Worm (Caenorhabditis elegans) whole organism, midembryonic: ENCODE data around the gene pho-14.

Experiments
- T22C8.4 ChIP-seq: fragments of 200-800 bp; sonication (Bioruptor generic); IDR thresholded peaks from 2 replicates; pipeline ENCODE4 v1.3.6; 2022; ENCODE audit warnings: missing genetic modification characterization, missing compliant biosample characterization
- cog-1 ChIP-seq: sonication (generic microtip); optimal IDR thresholded peaks from 2 replicates; lab custom pipeline; 2016; ENCODE audit warnings: missing genetic modification characterization, missing compliant biosample characterization
- flt-1 ChIP-seq: fragments of 200-800 bp; sonication (Bioruptor generic); IDR thresholded peaks from 2 replicates; pipeline ENCODE4 v1.3.6; 2022; ENCODE audit warnings: missing genetic modification characterization, missing compliant biosample characterization
- klf-2 ChIP-seq: fragments of 200-800 bp; sonication (Bioruptor generic); conservative IDR thresholded peaks from 2 replicates; pipeline ENCODE4 v1.3.6; 2022; ENCODE audit warnings: missing genetic modification reagents, missing genetic modification characterization, missing compliant biosample characterization
- med-1 ChIP-seq: sonication (generic microtip); optimal IDR thresholded peaks from 2 replicates; lab custom pipeline; 2017; ENCODE audit warnings: missing genetic modification characterization, mild to moderate bottlenecking, missing compliant biosample characterization, antibody characterized with exemption, missing genetic modification reagents; ENCODE audit not compliant: insufficient read depth
- ref-1 ChIP-seq: fragments of 200-800 bp; sonication (Bioruptor generic); conservative IDR thresholded peaks from 2 replicates; pipeline ENCODE4 v1.3.6; 2022; ENCODE audit warnings: missing genetic modification reagents, missing genetic modification characterization, missing compliant biosample characterization
- tab-1 ChIP-seq: fragments of 200-800 bp; sonication (Bioruptor generic); IDR thresholded peaks from 2 replicates; pipeline ENCODE4 v1.3.6; 2022; ENCODE audit warnings: missing genetic modification characterization, missing compliant biosample characterization
- ztf-23 ChIP-seq: fragments of 200-800 bp; sonication (Bioruptor generic); IDR thresholded peaks from 2 replicates; pipeline ENCODE4 v1.3.6; 2022; ENCODE audit warnings: missing genetic modification reagents, missing genetic modification characterization, missing compliant biosample characterization
- ztf-29 ChIP-seq: fragments of 200-800 bp; sonication (Bioruptor generic); IDR thresholded peaks from 2 replicates; pipeline ENCODE4 v1.3.6; 2022; ENCODE audit warnings: missing genetic modification reagents, missing genetic modification characterization, missing compliant biosample characterization

pho-14 gene

DNA sequence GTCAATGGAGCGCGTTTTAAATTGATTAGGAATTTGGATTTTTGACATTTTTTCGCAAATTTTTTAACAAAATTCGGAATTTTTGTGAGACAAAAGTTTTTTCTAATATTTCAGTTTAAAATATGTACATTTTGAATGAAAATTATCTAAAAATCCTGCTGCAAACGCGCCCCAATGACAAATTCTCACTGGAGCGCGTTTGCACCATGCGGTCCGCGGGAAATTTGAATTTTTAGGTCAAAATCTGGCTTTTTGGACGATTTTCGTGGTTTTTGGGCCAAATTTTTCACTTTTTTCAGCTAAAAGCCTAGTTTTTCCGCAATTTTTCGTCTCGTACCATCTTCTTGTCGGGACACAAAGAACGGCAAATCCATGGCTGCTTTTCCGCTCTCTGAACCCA lies 32.1 kb upstream of the pho-14 start:
- TF ChIP-seq med-1 (GFP tag; lab: Kevin White, UChicago), result no peak
- TF ChIP-seq ztf-23, result no peak
- no peak for TF ChIP-seq ztf-29 (GFP tag; lab: Robert Waterston, UW)
- TF ChIP-seq cog-1 (tag; lab: Kevin White, UChicago), result no peak
- TF ChIP-seq klf-2 (GFP tag; lab: Robert Waterston, UW), result no peak
- no peak for TF ChIP-seq tab-1 (GFP tag; lab: Robert Waterston, UW)
- TF ChIP-seq flt-1 (GFP tag; lab: Robert Waterston, UW), result no peak
- no peak for TF ChIP-seq ref-1 (GFP tag; lab: Robert Waterston, UW)
- no peak for TF ChIP-seq T22C8.4 (GFP tag; lab: Robert Waterston, UW)

DNA sequence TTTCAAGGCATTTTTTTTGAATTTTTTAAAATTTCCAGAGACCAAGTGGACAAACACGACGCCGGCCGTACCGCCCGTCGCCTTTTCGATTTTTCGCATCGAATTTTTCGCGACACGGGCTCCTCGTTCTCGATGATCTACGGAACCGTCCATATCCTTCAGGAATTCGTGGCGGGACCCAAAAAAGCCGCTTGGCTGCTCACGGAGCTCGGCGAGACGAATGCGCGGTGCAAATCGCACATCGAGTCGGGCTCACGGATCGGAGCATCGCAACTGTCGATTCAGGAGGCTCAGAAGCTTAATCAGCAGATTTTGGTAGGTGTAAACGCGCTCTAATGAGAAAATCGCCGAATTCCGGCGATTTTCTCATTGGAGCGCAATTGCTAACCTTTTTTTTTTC lies 31.2 kb upstream of the pho-14 start:
- TF ChIP-seq flt-1 (GFP tag; lab: Robert Waterston, UW), result no peak
- no peak for TF ChIP-seq ref-1 (GFP tag; lab: Robert Waterston, UW)
- TF ChIP-seq klf-2 (GFP tag; lab: Robert Waterston, UW), result no peak
- TF ChIP-seq tab-1 (GFP tag; lab: Robert Waterston, UW), result no peak
- TF ChIP-seq T22C8.4 (GFP tag; lab: Robert Waterston, UW), result no peak
- no peak for TF ChIP-seq cog-1 (tag; lab: Kevin White, UChicago)
- TF ChIP-seq med-1 (GFP tag; lab: Kevin White, UChicago), result no peak
- TF ChIP-seq ztf-23, result no peak
- no peak for TF ChIP-seq ztf-29 (GFP tag; lab: Robert Waterston, UW)

DNA sequence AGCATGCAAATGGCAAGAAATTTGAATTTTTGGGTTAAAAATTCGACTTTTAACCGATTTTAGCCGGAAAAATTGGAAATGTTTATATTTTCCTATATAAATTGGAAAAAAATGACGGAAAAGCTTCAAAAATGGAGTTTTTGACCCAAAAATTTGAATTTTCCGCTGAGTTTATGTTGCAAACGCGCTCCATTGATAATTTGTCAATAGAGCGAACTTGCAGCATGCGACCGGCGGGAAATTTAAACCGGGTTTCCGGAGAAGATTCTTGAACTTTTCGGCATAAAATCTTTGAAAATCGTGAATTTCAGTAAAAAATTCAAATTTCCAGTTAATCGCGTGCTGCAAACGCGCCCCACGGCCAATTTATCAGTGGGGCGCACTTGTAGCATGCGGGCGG lies 30.7 kb upstream of the pho-14 start:
- no peak for TF ChIP-seq T22C8.4 (GFP tag; lab: Robert Waterston, UW)
- TF ChIP-seq tab-1 (GFP tag; lab: Robert Waterston, UW), result no peak
- no peak for TF ChIP-seq ref-1 (GFP tag; lab: Robert Waterston, UW)
- TF ChIP-seq klf-2 (GFP tag; lab: Robert Waterston, UW), result no peak
- no peak for TF ChIP-seq ztf-29 (GFP tag; lab: Robert Waterston, UW)
- no peak for TF ChIP-seq ztf-23
- TF ChIP-seq cog-1 (tag; lab: Kevin White, UChicago), result no peak
- TF ChIP-seq med-1 (GFP tag; lab: Kevin White, UChicago), result no peak
- no peak for TF ChIP-seq flt-1 (GFP tag; lab: Robert Waterston, UW)

ce11 chrII:1130241-1130640 lies 29.6 kb upstream of the pho-14 start:
- no peak for TF ChIP-seq klf-2 (GFP tag; lab: Robert Waterston, UW)
- TF ChIP-seq ref-1 (GFP tag; lab: Robert Waterston, UW), result no peak
- no peak for TF ChIP-seq T22C8.4 (GFP tag; lab: Robert Waterston, UW)
- TF ChIP-seq ztf-23, result no peak
- TF ChIP-seq cog-1 (tag; lab: Kevin White, UChicago), result no peak
- no peak for TF ChIP-seq med-1 (GFP tag; lab: Kevin White, UChicago)
- no peak for TF ChIP-seq flt-1 (GFP tag; lab: Robert Waterston, UW)
- no peak for TF ChIP-seq tab-1 (GFP tag; lab: Robert Waterston, UW)
- TF ChIP-seq ztf-29 (GFP tag; lab: Robert Waterston, UW), result no peak

- TF ChIP-seq cog-1 (tag; lab: Kevin White, UChicago) (no peak), klf-2 (GFP tag; lab: Robert Waterston, UW) (no peak), tab-1 (GFP tag; lab: Robert Waterston, UW) (no peak), ref-1 (GFP tag; lab: Robert Waterston, UW) (no peak), ztf-29 (GFP tag; lab: Robert Waterston, UW) (no peak), med-1 (GFP tag; lab: Kevin White, UChicago) (no peak), T22C8.4 (GFP tag; lab: Robert Waterston, UW) (no peak)
These were observed 27.1 kb upstream of the pho-14 start, which contains the start of gene taf-6.1 for ce11 chrII:1127676-1128075. taf-6.1 (plus strand) TSS chrII:1127976.

- TF ChIP-seq cog-1 (tag; lab: Kevin White, UChicago), result no peak
These were observed 25.9 kb upstream of the pho-14 start for ce11 chrII:1126472-1126871.

DNA sequence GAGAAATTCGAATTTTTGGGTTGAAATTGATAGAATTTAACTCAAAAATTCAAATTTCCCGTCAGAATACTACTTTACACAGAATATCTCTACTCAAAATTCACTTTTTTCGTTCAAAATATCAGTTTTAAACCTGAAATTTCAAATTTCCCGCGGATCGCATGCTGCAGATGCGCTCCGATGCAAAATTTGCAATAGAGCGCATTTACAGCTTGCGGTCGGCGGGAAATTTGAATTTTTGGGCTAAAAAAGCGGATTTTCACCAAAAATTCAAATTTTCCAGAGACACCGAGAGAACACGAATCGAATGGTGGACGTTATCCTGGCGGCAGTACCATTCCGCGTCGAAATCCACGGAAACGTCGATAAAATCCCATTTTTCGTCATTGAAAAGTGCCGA lies 24.1 kb upstream of the pho-14 start:
- TF ChIP-seq ztf-29 (GFP tag; lab: Robert Waterston, UW) (no peak), ref-1 (GFP tag; lab: Robert Waterston, UW) (no peak), T22C8.4 (GFP tag; lab: Robert Waterston, UW) (no peak), ztf-23 (no peak)

DNA sequence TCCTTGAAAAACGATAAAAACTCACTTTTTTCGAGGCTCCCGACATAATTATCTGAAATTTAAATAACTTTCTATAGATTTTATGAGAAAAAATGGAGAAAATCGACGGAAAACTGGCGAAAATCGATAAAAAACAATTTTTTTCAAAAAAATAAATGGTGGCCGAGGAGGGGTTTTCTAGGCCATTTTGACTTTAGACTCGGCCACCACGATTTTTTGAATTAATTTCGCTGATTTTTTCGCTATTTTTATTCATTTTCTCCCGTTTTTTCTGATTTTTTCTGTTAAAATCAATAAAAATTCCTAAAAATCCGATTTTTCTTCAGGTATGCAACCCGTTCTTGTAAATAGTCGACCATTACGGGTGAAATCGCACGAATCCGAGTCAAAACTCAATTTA lies 22.6 kb upstream of the pho-14 start, which contains the start of the genes sut-1 and eri-3:
Gene sut-1 (minus strand): TSS at position 58 of the 400 bp plus-strand sequence.
Gene eri-3 (plus strand): TSS at position 327 of the 400 bp plus-strand sequence.
- TF ChIP-seq ztf-23, result no peak
- TF ChIP-seq T22C8.4 (GFP tag; lab: Robert Waterston, UW), result no peak
- TF ChIP-seq med-1 (GFP tag; lab: Kevin White, UChicago), result no peak
- TF ChIP-seq tab-1 (GFP tag; lab: Robert Waterston, UW), result no peak
- no peak for TF ChIP-seq flt-1 (GFP tag; lab: Robert Waterston, UW)
- TF ChIP-seq cog-1 (tag; lab: Kevin White, UChicago), result no peak
- no peak for TF ChIP-seq klf-2 (GFP tag; lab: Robert Waterston, UW)

DNA sequence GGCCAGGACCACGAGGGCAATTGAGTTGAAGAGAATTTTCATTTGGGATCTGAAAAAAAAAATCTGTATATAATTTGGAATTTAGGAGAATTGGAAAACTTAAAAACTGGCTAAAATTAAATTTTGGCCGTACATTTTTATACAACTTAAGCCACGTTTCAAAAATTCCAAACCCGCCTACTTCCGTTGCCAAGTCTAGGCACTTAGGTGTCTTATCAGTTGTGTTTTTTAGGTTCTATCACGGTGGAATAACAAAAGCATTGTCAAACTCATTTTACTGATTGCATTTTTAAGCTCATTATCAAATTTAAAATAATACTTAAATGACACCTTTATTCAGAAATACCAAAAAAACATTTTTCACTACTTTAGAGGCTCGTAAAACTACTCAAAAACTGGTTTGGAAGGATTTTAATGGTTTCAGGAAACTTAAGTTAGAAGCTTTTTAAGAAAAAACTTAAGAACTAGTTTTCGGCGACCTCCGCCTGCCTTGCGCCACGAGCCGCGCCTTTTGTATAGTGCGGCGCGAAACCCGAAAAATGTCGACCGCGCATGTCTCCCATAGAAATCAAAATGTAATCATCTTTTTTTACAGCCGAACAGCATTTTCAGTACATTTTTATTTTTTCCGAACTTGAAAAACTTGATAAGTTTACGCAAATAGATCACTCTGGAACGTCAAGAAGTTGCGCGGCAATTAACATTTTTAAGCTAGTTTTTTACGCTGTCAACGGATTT lies 17.5 kb upstream of the pho-14 start, which contains the start of gene lips-13:
Gene lips-13 (minus strand): TSS at position 51 of the 738 bp plus-strand sequence.
- TF ChIP-seq T22C8.4 (GFP tag; lab: Robert Waterston, UW), result no peak
- no peak for TF ChIP-seq med-1 (GFP tag; lab: Kevin White, UChicago)
